Fruit fly (Drosophila melanogaster) Kc167 (cell line): ENCODE measurements around the gene CG33281.

Source experiments
- Myc ChIP-seq: fragments of >200 bp; optimal IDR thresholded peaks from 2 replicates; lab custom pipeline; 2017; ENCODE audit warnings: missing external identifiers
- Sin3A ChIP-seq: fragments of >200 bp; optimal IDR thresholded peaks from 2 replicates; lab custom pipeline; 2018; ENCODE audit warnings: missing external identifiers
- h ChIP-seq: fragments of >200 bp; optimal IDR thresholded peaks from 3 replicates; lab custom pipeline; 2018; ENCODE audit warnings: missing external identifiers
- insv ChIP-seq: fragments of >200 bp; optimal IDR thresholded peaks from 3 replicates; lab custom pipeline; 2018; ENCODE audit warnings: missing external identifiers
- psq ChIP-seq: fragments of >200 bp; optimal IDR thresholded peaks from 2 replicates; lab custom pipeline; 2017; ENCODE audit warnings: missing external identifiers
- ttk ChIP-seq: sonication (Bioruptor generic); optimal IDR thresholded peaks from 2 replicates; lab custom pipeline; 2017; ENCODE audit warnings: missing external identifiers

CG33281 gene

DNA sequence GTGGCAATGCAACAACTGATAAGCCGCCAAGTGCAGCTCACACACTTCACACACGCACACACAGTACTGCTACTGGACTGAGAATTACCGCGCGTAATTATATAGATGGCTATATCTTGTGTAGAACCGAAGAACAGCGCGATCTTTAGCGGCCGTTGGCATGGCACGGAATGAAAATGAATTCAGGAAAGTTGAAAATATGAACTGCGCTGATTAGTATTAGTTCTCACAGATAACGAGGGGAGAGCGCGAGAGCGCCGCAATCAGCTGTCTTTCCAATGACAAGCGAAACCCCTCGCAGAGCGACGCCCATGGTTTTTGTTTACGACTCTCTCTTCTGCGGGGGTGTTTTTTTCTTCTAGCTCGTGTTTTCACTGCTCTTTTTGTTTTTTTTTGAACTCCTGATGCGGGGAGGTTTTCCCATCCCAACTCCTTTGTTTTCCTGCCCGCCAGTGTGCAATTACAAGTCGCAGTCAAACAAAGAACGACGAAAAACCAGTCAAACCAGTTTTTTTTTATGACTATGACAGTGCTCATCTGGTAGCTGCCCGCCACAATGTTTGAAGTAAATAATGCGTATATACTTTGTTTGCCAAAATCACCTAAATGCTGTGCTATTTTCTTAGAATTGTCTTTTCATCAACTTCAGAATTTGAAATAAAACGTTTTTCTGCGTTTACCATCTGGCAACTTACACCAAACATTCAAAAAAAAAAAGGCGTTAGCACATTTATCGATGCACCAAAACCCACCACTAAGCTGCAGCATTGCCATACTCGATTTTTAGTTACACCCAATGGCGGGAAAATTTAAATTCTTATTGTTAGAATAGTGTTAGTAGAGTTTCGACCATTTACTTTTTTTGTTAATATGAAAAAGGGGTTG is 20.8 kb upstream of the CG33281 start, which contains the start of gene CG9663:
TSS of gene CG9663 (minus strand) at position 173 of the 885 bp plus-strand sequence.
- no peak for TF ChIP-seq ttk (lab: Kevin White, UChicago)
- no peak for TF ChIP-seq Sin3A (lab: Kevin White, UChicago)
- no peak for TF ChIP-seq Myc
- no peak for TF ChIP-seq h (lab: Kevin White, UChicago)
- no peak for TF ChIP-seq insv
- no peak for TF ChIP-seq psq

dm6 chr2L:3303893-3304292 is 20.1 kb upstream of the CG33281 start, which contains the start of gene CG3277:
CG3277 (plus strand) TSS chr2L:3304100.
- TF ChIP-seq insv (no peak), ttk (lab: Kevin White, UChicago) (no peak), psq (no peak), Sin3A (lab: Kevin White, UChicago) (no peak)

- TF ChIP-seq h (lab: Kevin White, UChicago), result no peak
- TF ChIP-seq Myc, result no peak
- no peak for TF ChIP-seq ttk (lab: Kevin White, UChicago)
- no peak for TF ChIP-seq Sin3A (lab: Kevin White, UChicago)
- TF ChIP-seq insv, result no peak
- TF ChIP-seq psq, result no peak
Measured at dm6 chr2L:3304831-3305828, 18.9 kb upstream of the CG33281 start.

dm6 chr2L:3307189-3307588 is 16.8 kb upstream of the CG33281 start:
- TF ChIP-seq insv (no peak), Sin3A (lab: Kevin White, UChicago) (no peak), psq (no peak), h (lab: Kevin White, UChicago) (no peak), ttk (lab: Kevin White, UChicago) (no peak)

DNA sequence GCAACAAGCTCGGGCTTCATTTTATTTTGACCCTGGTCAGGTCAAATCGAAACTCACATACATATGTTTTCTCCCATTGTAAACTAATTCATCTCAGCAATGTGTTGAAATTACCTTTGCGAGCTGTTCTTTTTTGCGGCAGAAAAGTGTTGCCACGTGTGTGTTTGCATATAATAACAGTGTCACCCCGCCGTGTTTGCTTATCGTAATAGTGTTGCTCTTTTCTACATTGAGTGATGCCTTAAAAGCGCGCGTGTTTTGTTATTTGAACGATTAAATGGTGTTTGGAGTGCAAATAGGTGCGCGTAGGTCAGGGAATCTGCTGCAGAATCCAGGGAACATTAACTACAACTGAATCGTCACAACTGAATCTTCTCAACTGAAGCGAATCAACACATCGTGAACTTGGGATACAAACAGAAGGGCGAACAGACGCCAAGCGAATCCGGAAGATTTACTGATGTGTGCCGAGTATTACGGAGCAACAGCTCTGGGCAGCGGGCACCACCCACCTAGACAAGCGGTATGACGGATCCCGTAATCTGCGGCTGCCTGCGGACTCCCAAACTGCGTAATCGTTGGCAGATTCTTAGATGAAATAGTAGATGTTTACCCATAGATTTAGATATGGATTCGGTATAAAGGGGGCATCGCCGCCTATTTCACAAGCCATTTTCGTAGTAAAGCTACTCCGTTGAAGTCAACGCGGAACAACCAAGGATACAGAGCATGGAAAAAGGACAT is 15.3 kb upstream of the CG33281 start, which contains the start of gene CG15406:
TSS of gene CG15406 (plus strand) at position 694 of the 744 bp plus-strand sequence.
- TF ChIP-seq Myc, result no peak

dm6 chr2L:3319731-3320295 is 4.2 kb upstream of the CG33281 start, which contains the start of the genes Fign and CG8837:
Fign (minus strand) TSS chr2L:3319872.
CG8837 (plus strand) TSS chr2L:3320245.
- no peak for TF ChIP-seq ttk (lab: Kevin White, UChicago)
- TF ChIP-seq Myc, result no peak
- no peak for TF ChIP-seq Sin3A (lab: Kevin White, UChicago)

DNA sequence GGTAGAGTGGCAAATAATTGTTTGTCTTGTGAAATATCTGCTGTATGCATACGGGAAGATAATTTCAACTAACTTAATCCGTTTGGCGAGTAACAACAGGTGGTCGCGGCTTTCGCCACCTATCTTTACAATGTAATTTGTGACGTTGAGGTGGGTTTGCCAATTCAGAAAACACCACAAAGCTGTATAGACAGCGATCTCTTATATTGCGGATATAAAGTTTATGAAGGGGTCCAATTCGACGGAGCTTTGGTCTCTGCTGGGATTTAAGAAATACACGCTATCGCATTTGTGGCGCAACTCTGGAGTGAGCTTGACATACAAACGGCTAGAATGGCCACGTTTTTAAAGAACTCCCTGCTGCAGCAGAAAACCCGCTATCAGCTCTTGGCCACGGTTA is 3.6 kb downstream of the CG33281 start, which contains the start of gene CG33282:
TSS of gene CG33282 (plus strand) at position 301 of the 400 bp plus-strand sequence.
- no peak for TF ChIP-seq Sin3A (lab: Kevin White, UChicago)
- no peak for TF ChIP-seq insv
- TF ChIP-seq Myc, result no peak
- TF ChIP-seq h (lab: Kevin White, UChicago), result no peak
- no peak for TF ChIP-seq psq
- no peak for TF ChIP-seq ttk (lab: Kevin White, UChicago)

DNA sequence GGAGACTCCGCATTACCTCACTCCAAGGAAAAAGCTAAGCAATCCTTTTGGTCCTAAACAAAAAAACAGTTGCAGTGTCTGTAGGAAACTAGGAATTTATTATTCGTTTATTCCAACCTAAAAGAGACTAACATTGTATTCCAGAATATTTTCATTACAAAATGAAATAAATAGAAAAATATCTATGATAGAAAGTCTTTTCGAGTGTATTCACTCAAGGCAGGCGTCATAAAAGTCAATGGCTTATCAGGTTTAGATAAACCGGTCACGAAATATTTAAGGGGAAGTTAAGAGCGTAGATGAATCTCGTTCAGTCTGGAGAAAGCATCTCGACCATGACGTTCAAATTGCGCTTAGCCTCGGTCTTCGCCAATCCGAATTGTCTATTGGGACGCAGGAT is 6.6 kb downstream of the CG33281 start, which contains the start of gene CG3285:
TSS of gene CG3285 (plus strand) at position 301 of the 400 bp plus-strand sequence.
- no peak for TF ChIP-seq insv
- no peak for TF ChIP-seq psq
- no peak for TF ChIP-seq ttk (lab: Kevin White, UChicago)
- TF ChIP-seq Sin3A (lab: Kevin White, UChicago), result no peak
- no peak for TF ChIP-seq Myc
- no peak for TF ChIP-seq h (lab: Kevin White, UChicago)

- TF ChIP-seq insv (no peak), Myc (no peak), Sin3A (lab: Kevin White, UChicago) (no peak), h (lab: Kevin White, UChicago) (no peak), ttk (lab: Kevin White, UChicago) (no peak)
Measured at dm6 chr2L:3332514-3332913, 8.5 kb downstream of the CG33281 start, which contains the start of gene CG15408. CG15408 (plus strand) TSS chr2L:3332814.

- TF ChIP-seq h (lab: Kevin White, UChicago) (no peak), ttk (lab: Kevin White, UChicago) (no peak), insv (no peak), psq (no peak), Myc (no peak), Sin3A (lab: Kevin White, UChicago) (no peak)
Measured at dm6 chr2L:3338566-3339215, 14.7 kb downstream of the CG33281 start.

DNA sequence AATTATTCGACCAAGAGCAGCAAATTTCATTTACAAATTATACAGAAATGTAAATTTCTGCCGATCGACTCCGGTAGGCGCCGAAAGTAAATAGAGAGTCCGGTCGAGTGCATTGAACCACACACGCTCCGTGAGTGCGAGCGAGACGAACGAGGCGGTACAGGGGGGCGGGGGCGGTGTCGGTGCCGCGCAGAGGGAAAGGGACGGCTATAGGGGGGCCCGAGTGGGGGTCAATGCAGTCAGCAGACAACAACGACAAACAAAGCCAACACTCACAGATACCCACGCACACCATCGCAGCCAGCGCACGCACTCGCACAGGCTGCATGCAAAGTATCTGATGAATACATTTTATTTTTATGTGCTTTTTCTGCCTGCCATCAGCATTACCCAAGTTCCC is 15.4 kb downstream of the CG33281 start:
- TF ChIP-seq Sin3A (lab: Kevin White, UChicago), result no peak
- no peak for TF ChIP-seq ttk (lab: Kevin White, UChicago)
- no peak for TF ChIP-seq psq
- no peak for TF ChIP-seq h (lab: Kevin White, UChicago)
- TF ChIP-seq insv, result no peak
- no peak for TF ChIP-seq Myc
